Fruit fly (Drosophila melanogaster) whole organism, embryonic: Measurements from ENCODE around the gene Mst36Fb.

ENCODE experiments used
- CG13296 ChIP-seq: fragments of 200-800 bp; sonication (Bioruptor generic); optimal IDR thresholded peaks from 3 replicates; lab custom pipeline; 2018; ENCODE audit warnings: missing biosample characterization, mild to moderate bottlenecking, missing genetic modification characterization
- CG15073 ChIP-seq: fragments of 200-800 bp; sonication (Bioruptor generic); optimal IDR thresholded peaks from 2 replicates; lab custom pipeline; 2016; ENCODE audit warnings: missing biosample characterization, missing genetic modification characterization
- CG5953 ChIP-seq: fragments of 200-800 bp; sonication (Bioruptor generic); IDR thresholded peaks from 2 replicates; pipeline ENCODE4 v1.3.6; 2022; ENCODE audit warnings: missing biosample characterization, missing genetic modification characterization

DNA sequence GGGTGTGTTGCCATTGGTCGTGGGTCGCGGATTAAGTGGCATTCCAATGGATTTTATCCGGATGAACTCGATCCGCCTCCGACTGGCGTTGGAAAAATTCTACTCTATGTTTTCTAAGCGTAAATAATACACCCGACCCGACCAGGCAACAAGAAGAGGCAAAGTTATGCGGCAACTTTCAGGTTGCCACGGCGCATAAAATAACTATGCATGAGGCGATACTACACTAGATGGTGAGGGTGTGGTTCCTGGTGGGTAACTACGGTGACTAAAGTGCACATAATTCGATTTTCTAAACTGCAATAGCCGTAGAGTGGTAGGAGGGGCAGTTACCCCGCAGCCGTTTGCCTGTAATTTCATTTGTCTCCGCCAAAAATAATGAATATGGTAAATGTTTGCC is 3.7 kb downstream of the Mst36Fb start, which contains the start of gene CG43338:
- TF ChIP-seq CG15073 (GFP tag; lab: Kevin White, UChicago) (no peak), CG13296 (GFP tag; lab: Kevin White, UChicago) (no peak), CG5953 (no peak)
